Fruit fly (Drosophila melanogaster): ENCODE data around the gene sloth2.

The sloth2 gene

DNA sequence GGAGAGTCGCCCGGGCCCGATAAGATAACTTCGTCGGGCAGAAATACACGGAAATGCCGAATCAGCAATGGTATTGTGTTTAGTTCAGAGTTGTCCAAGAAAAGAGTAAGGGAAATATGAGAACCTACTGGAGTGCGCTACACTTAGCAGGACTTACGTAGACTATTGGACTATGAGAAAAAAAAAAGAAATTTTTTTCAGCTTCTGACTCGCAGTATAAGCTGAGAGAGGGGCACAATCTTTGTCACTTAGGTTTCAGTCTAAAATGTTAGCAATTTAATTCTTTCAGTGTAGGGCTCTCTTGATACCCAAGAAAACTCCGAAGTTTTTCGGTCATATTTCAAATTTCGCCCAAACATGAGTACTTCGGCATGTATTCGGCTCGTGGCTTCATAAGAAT is 17.4 kb upstream of the sloth2 start (continued):
- peak; percentile 73 for TF ChIP-seq CG18619 (GFP tag; optimal IDR thresholded peaks at IDR 0.05)
- TF ChIP-seq dysf (GFP tag; IDR thresholded peaks at IDR 0.05), result peak; percentile 88
- TF ChIP-seq CG13123 (GFP tag; optimal IDR thresholded peaks at IDR 0.05), result no peak
- peak; percentile 45 for TF ChIP-seq pnt (GFP tag; optimal IDR thresholded peaks at IDR 0.05)
- TF ChIP-seq ap (GFP tag; IDR thresholded peaks at IDR 0.05), result peak; percentile 71
- peak; percentile 82 for TF ChIP-seq dmrt99B (tag; optimal IDR thresholded peaks at IDR 0.05)
- TF ChIP-seq Fer1 (GFP tag; optimal IDR thresholded peaks at IDR 0.05), result peak; percentile 50
- TF ChIP-seq sisA (GFP tag; IDR thresholded peaks at IDR 0.05), result peak; percentile 76
- no peak for TF ChIP-seq ftz-f1 (GFP tag; optimal IDR thresholded peaks at IDR 0.05)
- peak; percentile 47 for TF ChIP-seq bab2 (GFP tag; optimal IDR thresholded peaks at IDR 0.05)
- TF ChIP-seq peb (GFP tag; IDR thresholded peaks at IDR 0.05), result peak; percentile 58
- TF ChIP-seq eyg (GFP tag; optimal IDR thresholded peaks at IDR 0.05), result peak; percentile 47
- peak; percentile 49 for TF ChIP-seq HHEX (GFP tag; optimal IDR thresholded peaks at IDR 0.05)
- peak; percentile 68 for TF ChIP-seq unpg (GFP tag; optimal IDR thresholded peaks at IDR 0.05)
- peak; percentile 71 for TF ChIP-seq CG8944 (GFP tag; optimal IDR thresholded peaks at IDR 0.05)
- peak; percentile 49 for TF ChIP-seq cwo (GFP tag; optimal IDR thresholded peaks at IDR 0.05)
- TF ChIP-seq Scr (GFP tag; IDR thresholded peaks at IDR 0.05; ENCODE audit: partially characterized antibody), result no peak
- peak; percentile 56 for TF ChIP-seq Myb (GFP tag; optimal IDR thresholded peaks at IDR 0.05)
- TF ChIP-seq cad (GFP tag; optimal IDR thresholded peaks at IDR 0.05), result no peak
- TF ChIP-seq GATAe (GFP tag; conservative IDR thresholded peaks at IDR 0.05), result peak; percentile 77
- TF ChIP-seq gcm2 (GFP tag; optimal IDR thresholded peaks at IDR 0.05), result peak; percentile 30
- peak; percentile 75 for TF ChIP-seq Hsf (GFP tag; optimal IDR thresholded peaks at IDR 0.05)
- no peak for TF ChIP-seq kni (GFP tag; optimal IDR thresholded peaks at IDR 0.05)
- peak; percentile 35 for TF ChIP-seq CG12104 (GFP tag; optimal IDR thresholded peaks at IDR 0.05)
- TF ChIP-seq tin (GFP tag; optimal IDR thresholded peaks at IDR 0.05), result peak; percentile 55
- TF ChIP-seq gro (GFP tag; optimal IDR thresholded peaks at IDR 0.05), result peak; percentile 74
- TF ChIP-seq Fer3 (tag; optimal IDR thresholded peaks at IDR 0.05), result peak; percentile 67
- peak in 1 of 2 experiments; percentile 24 for TF ChIP-seq Eip74EF (GFP tag; optimal IDR thresholded peaks at IDR 0.05)
- peak; percentile 55 for TF ChIP-seq CG33213 (GFP tag; optimal IDR thresholded peaks at IDR 0.05)
- TF ChIP-seq pros (GFP tag; optimal IDR thresholded peaks at IDR 0.05), result no peak
- TF ChIP-seq maf-S (GFP tag; optimal IDR thresholded peaks at IDR 0.05), result peak; percentile 72
- peak; percentile 70 for TF ChIP-seq Awh (GFP tag; IDR thresholded peaks at IDR 0.05)
- peak; percentile 34 for TF ChIP-seq Sry-δ (GFP tag; optimal IDR thresholded peaks at IDR 0.05)
- no peak for TF ChIP-seq hth (optimal IDR thresholded peaks at IDR 0.05)
- no peak for TF ChIP-seq gsb-n (tag; optimal IDR thresholded peaks at IDR 0.05)
- peak; percentile 28 for TF ChIP-seq NK7.1 (GFP tag; optimal IDR thresholded peaks at IDR 0.05)
- peak; percentile 38 for TF ChIP-seq CG9609 (GFP tag; optimal IDR thresholded peaks at IDR 0.05)
- peak; percentile 63 for TF ChIP-seq H2.0 (GFP tag; IDR thresholded peaks at IDR 0.05)
- no peak for TF ChIP-seq CG17612 (GFP tag; IDR thresholded peaks at IDR 0.05)
- TF ChIP-seq fu2 (GFP tag; optimal IDR thresholded peaks at IDR 0.05), result peak; percentile 58
- TF ChIP-seq pzg (GFP tag; optimal IDR thresholded peaks at IDR 0.05), result no peak
- TF ChIP-seq CG5953 (GFP tag; IDR thresholded peaks at IDR 0.05), result peak; percentile 74
- TF ChIP-seq CG2199 (GFP tag; IDR thresholded peaks at IDR 0.05), result peak; percentile 57; the same call in 1 of the 3 replicates
- peak; percentile 23 for TF ChIP-seq Hand (GFP tag; optimal IDR thresholded peaks at IDR 0.05)
- TF ChIP-seq sna (GFP tag; IDR thresholded peaks at IDR 0.05; ENCODE audit: partially characterized antibody), result no peak
- peak; percentile 41 for TF ChIP-seq CG5180 (GFP tag; optimal IDR thresholded peaks at IDR 0.05)
- peak; percentile 77 for TF ChIP-seq CG17328 (GFP tag; IDR thresholded peaks at IDR 0.05)
- TF ChIP-seq abd-A (tag; optimal IDR thresholded peaks at IDR 0.05), result no peak
- TF ChIP-seq E2f2 (GFP tag; IDR thresholded peaks at IDR 0.05), result peak; percentile 59; the same call in 1 of the 2 replicates
- TF ChIP-seq CG17568 (GFP tag; optimal IDR thresholded peaks at IDR 0.05), result peak; percentile 56
- TF ChIP-seq CG7372 (GFP tag; IDR thresholded peaks at IDR 0.05), result peak; percentile 66
